Worm (Caenorhabditis elegans) whole organism, L4 larva: ENCODE results near the gene Y40H7A.4.

Source experiments
- Y5F2A.4 ChIP-seq: fragments of 200-800 bp; sonication (Bioruptor generic); optimal IDR thresholded peaks from 2 replicates; lab custom pipeline; 2018; ENCODE audit warnings: mild to moderate bottlenecking, missing genetic modification characterization, missing compliant biosample characterization
- fkh-10 ChIP-seq: fragments of 150-350 bp; optimal IDR thresholded peaks from 2 replicates; lab custom pipeline; 2014; ENCODE audit warnings: missing biosample characterization, missing genetic modification reagents, missing genetic modification characterization
- mep-1 ChIP-seq: fragments of 150-350 bp; sonication (generic microtip); optimal IDR thresholded peaks from 3 replicates; lab custom pipeline; 2014; ENCODE audit warnings: missing biosample characterization, missing genetic modification characterization
- unc-130 ChIP-seq: sonication (generic microtip); optimal IDR thresholded peaks from 2 replicates; lab custom pipeline; 2016; ENCODE audit warnings: missing genetic modification reagents, missing genetic modification characterization, missing compliant biosample characterization
- ztf-11 ChIP-seq: fragments of 150-350 bp; optimal IDR thresholded peaks from 2 replicates; lab custom pipeline; 2014; ENCODE audit warnings: missing biosample characterization, missing genetic modification characterization

DNA sequence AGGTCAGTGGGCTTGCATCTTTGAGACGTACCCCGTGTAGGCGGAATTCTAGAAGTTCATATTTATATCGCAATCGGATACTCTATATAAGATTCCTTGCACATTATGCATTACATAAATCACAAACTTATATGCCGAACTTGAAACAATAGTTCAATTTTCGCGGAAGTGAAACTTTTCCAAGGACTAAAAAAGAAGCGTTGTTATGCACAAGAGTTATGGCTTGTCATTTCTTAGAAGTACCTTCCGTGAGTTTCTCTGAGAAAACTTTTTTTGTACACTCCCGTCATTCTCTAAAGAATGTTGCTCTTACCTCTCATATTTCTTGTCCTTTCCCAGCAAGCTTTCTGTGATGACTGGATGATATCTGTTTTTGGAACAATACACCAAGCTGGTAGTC lies 56.9 kb downstream of the Y40H7A.4 start, which contains the start of gene M199.136:
- TF ChIP-seq fkh-10 (GFP tag; lab: Kevin White, UChicago) (no peak), mep-1 (no peak), unc-130 (GFP tag; lab: Kevin White, UChicago) (no peak), ztf-11 (tag; lab: Kevin White, UChicago) (no peak), Y5F2A.4 (GFP tag; lab: Kevin White, UChicago) (no peak)
